Fruit fly (Drosophila melanogaster): ENCODE data around the gene CG4080.

The CG4080 gene

dm6 chr3L:9426656-9427294 lies 27.7 kb upstream of the CG4080 start, which contains the start of the genes Atat and Shc (continued):
- peak; percentile 74 for TF ChIP-seq sqz (GFP tag; optimal IDR thresholded peaks at IDR 0.05)
- TF ChIP-seq Adf1 (GFP tag; IDR thresholded peaks at IDR 0.05) = peak; percentile 90
- peak; percentile 99 for TF ChIP-seq Optix (GFP tag; IDR thresholded peaks at IDR 0.05)
- peak; percentile 96 for TF ChIP-seq CG7271 (tag; optimal IDR thresholded peaks at IDR 0.05)
- peak; percentile 99 for TF ChIP-seq bcd (GFP tag; optimal IDR thresholded peaks at IDR 0.05)
- TF ChIP-seq PHDP (tag; optimal IDR thresholded peaks at IDR 0.05) = peak; percentile 98
- peak; percentile 99 for TF ChIP-seq CG10654 (GFP tag; optimal IDR thresholded peaks at IDR 0.05)
- peak; percentile 99 for TF ChIP-seq CG4820 (GFP tag; optimal IDR thresholded peaks at IDR 0.05)
- peak; percentile 95 for TF ChIP-seq Spps (tag; optimal IDR thresholded peaks at IDR 0.05)
- TF ChIP-seq Bgb (GFP tag; IDR thresholded peaks at IDR 0.05; ENCODE audit: partially characterized antibody) = peak; percentile 89
- TF ChIP-seq Hand (GFP tag; optimal IDR thresholded peaks at IDR 0.05) = peak; percentile 93
- peak; percentile 98 for TF ChIP-seq NC2α (GFP tag; optimal IDR thresholded peaks at IDR 0.05)
- peak; percentile 98 for TF ChIP-seq Oli (tag; optimal IDR thresholded peaks at IDR 0.05)
- peak; percentile 100 for TF ChIP-seq klu (GFP tag; IDR thresholded peaks at IDR 0.05)
- TF ChIP-seq CG17568 (GFP tag; optimal IDR thresholded peaks at IDR 0.05) = peak; percentile 95
- no peak for TF ChIP-seq h (optimal IDR thresholded peaks at IDR 0.05)
- peak; percentile 98 for TF ChIP-seq NK7.1 (GFP tag; optimal IDR thresholded peaks at IDR 0.05)
- TF ChIP-seq CG14441 (GFP tag; IDR thresholded peaks at IDR 0.05) = peak; percentile 100
- TF ChIP-seq amos (GFP tag; IDR thresholded peaks at IDR 0.05; ENCODE audit: partially characterized antibody) = peak; percentile 88
- TF ChIP-seq peb (GFP tag; IDR thresholded peaks at IDR 0.05) = peak; percentile 99
- peak; percentile 98 for TF ChIP-seq mirr (GFP tag; optimal IDR thresholded peaks at IDR 0.05)
- peak; percentile 98 for TF ChIP-seq CG1603 (tag; optimal IDR thresholded peaks at IDR 0.05)
- peak; percentile 98 for TF ChIP-seq CG31224 (GFP tag; IDR thresholded peaks at IDR 0.05)
- peak; percentile 99 for TF ChIP-seq Gsc (GFP tag; IDR thresholded peaks at IDR 0.05)
- peak; percentile 94 for TF ChIP-seq CG6654 (GFP tag; optimal IDR thresholded peaks at IDR 0.05)
- TF ChIP-seq Dad (GFP tag; optimal IDR thresholded peaks at IDR 0.05) = peak; percentile 99
- peak; percentile 73; the same call in 2 of the 3 replicates for TF ChIP-seq z (GFP tag; IDR thresholded peaks at IDR 0.05)
- TF ChIP-seq vvl (GFP tag; IDR thresholded peaks at IDR 0.05) = peak; percentile 99
- TF ChIP-seq CG2116 (GFP tag; optimal IDR thresholded peaks at IDR 0.05) = peak; percentile 93
- peak; percentile 95 for TF ChIP-seq CG2875 (GFP tag; optimal IDR thresholded peaks at IDR 0.05)
- peak; percentile 95 for TF ChIP-seq psq (GFP tag; optimal IDR thresholded peaks at IDR 0.05)
- peak; percentile 97 for TF ChIP-seq Neu2 (GFP tag; optimal IDR thresholded peaks at IDR 0.05; ENCODE audit: borderline replicate concordance)
- peak; percentile 99 for TF ChIP-seq Fer3 (tag; optimal IDR thresholded peaks at IDR 0.05)
- TF ChIP-seq zfh2 (GFP tag; optimal IDR thresholded peaks at IDR 0.05) = peak; percentile 100
- no peak for TF ChIP-seq br (optimal IDR thresholded peaks at IDR 0.05)
- no peak for TF ChIP-seq Hr39 (optimal IDR thresholded peaks at IDR 0.05)
- TF ChIP-seq en (GFP tag; optimal IDR thresholded peaks at IDR 0.05) = peak; percentile 98
- TF ChIP-seq HLH54F (GFP tag; optimal IDR thresholded peaks at IDR 0.05) = peak; percentile 100
- TF ChIP-seq dm (GFP tag; optimal IDR thresholded peaks at IDR 0.05) = peak; percentile 99
- TF ChIP-seq CG6813 (GFP tag; optimal IDR thresholded peaks at IDR 0.05) = peak; percentile 96
- peak; percentile 99 for TF ChIP-seq CG18619 (GFP tag; optimal IDR thresholded peaks at IDR 0.05)
- peak; percentile 90 for TF ChIP-seq CG6254 (GFP tag; optimal IDR thresholded peaks at IDR 0.05)
- TF ChIP-seq Stat92E (GFP tag; optimal IDR thresholded peaks at IDR 0.05) = peak in 1 of 3 experiments; percentile 90
- TF ChIP-seq ac (GFP tag; optimal IDR thresholded peaks at IDR 0.05) = peak; percentile 92
- peak; percentile 98 for TF ChIP-seq CG16779 (GFP tag; IDR thresholded peaks at IDR 0.05)
- TF ChIP-seq CG16813 (GFP tag; IDR thresholded peaks at IDR 0.05; ENCODE audit: partially characterized antibody) = peak; percentile 96
- TF ChIP-seq ERR (GFP tag; optimal IDR thresholded peaks at IDR 0.05) = peak; percentile 99
- peak; percentile 99 for TF ChIP-seq Atf3 (GFP tag; optimal IDR thresholded peaks at IDR 0.05)
- TF ChIP-seq gsb (GFP tag; IDR thresholded peaks at IDR 0.05) = peak; percentile 99
- TF ChIP-seq CG4854 (GFP tag; optimal IDR thresholded peaks at IDR 0.05) = peak; percentile 98
- peak; percentile 100 for TF ChIP-seq Rfx (GFP tag; IDR thresholded peaks at IDR 0.05)

Measured in whole organism, embryonic.